Worm (Caenorhabditis elegans) whole organism, L3 larva: ENCODE results near the gene C08E3.14.

Experiments used
- ceh-82 ChIP-seq: fragments of 150-350 bp; optimal IDR thresholded peaks from 2 replicates; lab custom pipeline; 2014; ENCODE audit warnings: missing biosample characterization, missing genetic modification characterization
- egl-5 ChIP-seq: fragments of 150-350 bp; optimal IDR thresholded peaks from 2 replicates; lab custom pipeline; 2017; ENCODE audit warnings: missing biosample characterization, missing genetic modification reagents, missing genetic modification characterization, inconsistent platforms
- elt-2 ChIP-seq: sonication (generic microtip); optimal IDR thresholded peaks from 2 replicates; lab custom pipeline; 2016; ENCODE audit warnings: missing genetic modification reagents, mild to moderate bottlenecking, missing genetic modification characterization, missing compliant biosample characterization
- lin-39 ChIP-seq: fragments of 150-350 bp; optimal IDR thresholded peaks from 2 replicates; lab custom pipeline; 2018; ENCODE audit warnings: missing biosample characterization, missing genetic modification reagents, missing genetic modification characterization
- mdl-1 ChIP-seq: fragments of 150-350 bp; optimal IDR thresholded peaks from 2 replicates; lab custom pipeline; 2014; ENCODE audit warnings: missing biosample characterization, missing genetic modification characterization
- nhr-23 ChIP-seq: fragments of 150-350 bp; optimal IDR thresholded peaks from 2 replicates; lab custom pipeline; 2014; ENCODE audit warnings: missing biosample characterization, missing genetic modification reagents, missing genetic modification characterization
- pha-4 ChIP-seq: fragments of 150-350 bp; optimal IDR thresholded peaks from 2 replicates; lab custom pipeline; 2014; ENCODE audit warnings: missing biosample characterization, missing genetic modification reagents, missing genetic modification characterization
- skn-1 ChIP-seq: fragments of 150-350 bp; optimal IDR thresholded peaks from 2 replicates; lab custom pipeline; 2014; ENCODE audit warnings: missing biosample characterization, missing genetic modification characterization
- snpc-4 ChIP-seq: fragments of 150-350 bp; optimal IDR thresholded peaks from 2 replicates; lab custom pipeline; 2014; ENCODE audit warnings: missing biosample characterization, missing genetic modification characterization
- unc-62 ChIP-seq: fragments of 150-350 bp; sonication (generic microtip); optimal IDR thresholded peaks from 4 replicates; lab custom pipeline; 2014; ENCODE audit warnings: missing biosample characterization, missing genetic modification reagents, missing genetic modification characterization
- zag-1 ChIP-seq: fragments of 150-350 bp; optimal IDR thresholded peaks from 2 replicates; lab custom pipeline; 2014; ENCODE audit warnings: missing biosample characterization, missing genetic modification characterization
- ztf-11 ChIP-seq: fragments of 150-350 bp; optimal IDR thresholded peaks from 2 replicates; lab custom pipeline; 2014; ENCODE audit warnings: missing biosample characterization, missing genetic modification characterization

- TF ChIP-seq unc-62 = no peak
- TF ChIP-seq elt-2 (tag; lab: Kevin White, UChicago) = no peak
- no peak for TF ChIP-seq skn-1
- TF ChIP-seq egl-5 (tag; lab: Kevin White, UChicago) = no peak
- no peak for TF ChIP-seq ztf-11 (tag; lab: Kevin White, UChicago)
- no peak for TF ChIP-seq pha-4 (tag; lab: Kevin White, UChicago)
- TF ChIP-seq lin-39 = no peak
- no peak for TF ChIP-seq ceh-82
- TF ChIP-seq zag-1 (tag; lab: Kevin White, UChicago) = no peak
- TF ChIP-seq nhr-23 (tag; lab: Kevin White, UChicago) = no peak
- no peak for TF ChIP-seq mdl-1 (tag; lab: Kevin White, UChicago)
- no peak for TF ChIP-seq snpc-4
These were observed 9.4 kb upstream of the C08E3.14 start, which contains the start of gene fbxa-165 for ce11 chrII:1616382-1616781.
